Fruit fly (Drosophila melanogaster): Measurements from ENCODE around the gene jigr1.

jigr1 gene

dm6 chr3R:25680528-25680927 lies 42.9 kb downstream of the jigr1 start, which contains the start of the genes CG4743 and Idh3g (continued):
- TF ChIP-seq Lpt (GFP tag; optimal IDR thresholded peaks at IDR 0.05) (peak; percentile 93), Ets21C (GFP tag; optimal IDR thresholded peaks at IDR 0.05) (peak; percentile 83), CG10669 (GFP tag; optimal IDR thresholded peaks at IDR 0.05) (peak; percentile 93), Hr4 (GFP tag; optimal IDR thresholded peaks at IDR 0.05) (peak; percentile 94), CG3919 (GFP tag; optimal IDR thresholded peaks at IDR 0.05) (peak; percentile 96), CG1621 (tag; optimal IDR thresholded peaks at IDR 0.05) (peak; percentile 92), Sox14 (GFP tag; optimal IDR thresholded peaks at IDR 0.05) (peak; percentile 94), CG6808 (GFP tag; optimal IDR thresholded peaks at IDR 0.05) (peak; percentile 91)

- TF ChIP-seq CG15336 (GFP tag; IDR thresholded peaks at IDR 0.05) (peak; percentile 21; the same call in 1 of the 2 replicates), Smox (GFP tag; optimal IDR thresholded peaks at IDR 0.05) (peak; percentile 59), CG11762 (GFP tag; optimal IDR thresholded peaks at IDR 0.05; ENCODE audit: insufficient read depth) (peak; percentile 56), OdsH (GFP tag; optimal IDR thresholded peaks at IDR 0.05) (peak; percentile 67), fd85E (GFP tag; optimal IDR thresholded peaks at IDR 0.05) (peak; percentile 80), Sox102F (GFP tag; optimal IDR thresholded peaks at IDR 0.05) (peak; percentile 76), CG1621 (tag; optimal IDR thresholded peaks at IDR 0.05) (peak; percentile 55), eg (GFP tag; IDR thresholded peaks at IDR 0.05) (no peak; the same call in 2 of the 3 replicates), CG4318 (GFP tag; optimal IDR thresholded peaks at IDR 0.05) (no peak), CG10631 (GFP tag; optimal IDR thresholded peaks at IDR 0.05) (no peak), Hr4 (GFP tag; optimal IDR thresholded peaks at IDR 0.05) (peak; percentile 11), Eip93F (GFP tag; optimal IDR thresholded peaks at IDR 0.05) (peak; percentile 25), CG3919 (GFP tag; optimal IDR thresholded peaks at IDR 0.05) (peak; percentile 75), acj6 (GFP tag; optimal IDR thresholded peaks at IDR 0.05) (peak; percentile 56), Ets96B (tag; optimal IDR thresholded peaks at IDR 0.05) (peak; percentile 39), Hr39 (GFP tag; optimal IDR thresholded peaks at IDR 0.05) (peak; percentile 58), CG11902 (GFP tag; optimal IDR thresholded peaks at IDR 0.05) (no peak), esn (GFP tag; optimal IDR thresholded peaks at IDR 0.05) (peak; percentile 83), vri (GFP tag; optimal IDR thresholded peaks at IDR 0.05) (peak; percentile 80), spab (GFP tag; optimal IDR thresholded peaks at IDR 0.05) (peak; percentile 32), CG6792 (GFP tag; optimal IDR thresholded peaks at IDR 0.05) (peak; percentile 61), achi (GFP tag; optimal IDR thresholded peaks at IDR 0.05) (peak; percentile 60), Blimp-1 (GFP tag; optimal IDR thresholded peaks at IDR 0.05) (peak; percentile 66), topi (GFP tag; optimal IDR thresholded peaks at IDR 0.05) (peak; percentile 81), fkh (GFP tag; optimal IDR thresholded peaks at IDR 0.05) (no peak), CG34406 (GFP tag; optimal IDR thresholded peaks at IDR 0.05) (peak; percentile 64), CG8632 (GFP tag; optimal IDR thresholded peaks at IDR 0.05) (no peak), pdm3 (GFP tag; optimal IDR thresholded peaks at IDR 0.05) (peak; percentile 62), CG32006 (GFP tag; optimal IDR thresholded peaks at IDR 0.05) (no peak), CG10669 (GFP tag; optimal IDR thresholded peaks at IDR 0.05) (peak; percentile 55), CG6808 (GFP tag; optimal IDR thresholded peaks at IDR 0.05) (peak; percentile 73), ss (GFP tag; optimal IDR thresholded peaks at IDR 0.05) (peak; percentile 65 to 81), lz (GFP tag; optimal IDR thresholded peaks at IDR 0.05) (peak; percentile 78), CG6854 (GFP tag; optimal IDR thresholded peaks at IDR 0.05) (peak; percentile 93), fd59A (GFP tag; optimal IDR thresholded peaks at IDR 0.05) (peak; percentile 4), cyc (GFP tag; optimal IDR thresholded peaks at IDR 0.05) (peak; percentile 70), Sox15 (GFP tag; optimal IDR thresholded peaks at IDR 0.05) (no peak), Hr38 (GFP tag; optimal IDR thresholded peaks at IDR 0.05) (no peak), CG8319 (GFP tag; optimal IDR thresholded peaks at IDR 0.05) (peak; percentile 47), dsx (GFP tag; optimal IDR thresholded peaks at IDR 0.05; ENCODE audit: poor library complexity, severe bottlenecking) (no peak), svp (GFP tag) (peak; percentile 66), net (GFP tag; optimal IDR thresholded peaks at IDR 0.05) (peak; percentile 74), CG3032 (tag; optimal IDR thresholded peaks at IDR 0.05) (peak; percentile 52), CG6276 (GFP tag; optimal IDR thresholded peaks at IDR 0.05) (no peak), Met (GFP tag; optimal IDR thresholded peaks at IDR 0.05) (peak; percentile 75), Ets21C (GFP tag; optimal IDR thresholded peaks at IDR 0.05) (peak; percentile 44), Sox14 (GFP tag; optimal IDR thresholded peaks at IDR 0.05) (peak; percentile 58), Eip78C (GFP tag) (peak; percentile 94)
Measured at dm6 chr3R:25684859-25685258, 47.2 kb downstream of the jigr1 start, which contains the start of gene RpL27. Gene RpL27 (minus strand): TSS chr3R:25685051.
